Fruit fly (Drosophila melanogaster) whole organism, wandering third instar larva: ENCODE results near the gene Sc2.

Experiments
- Abd-B ChIP-seq: fragments of >200 bp; optimal IDR thresholded peaks from 2 replicates; lab custom pipeline; 2017; ENCODE audit warnings: missing biosample characterization, missing genetic modification characterization
- Dif ChIP-seq: fragments of 200-275, 200-300 bp; sonication (Bioruptor generic); optimal IDR thresholded peaks from 2 replicates; lab custom pipeline; 2018; ENCODE audit warnings: missing biosample characterization, missing genetic modification characterization; ENCODE audit not compliant: partially characterized antibody
- jim ChIP-seq: fragments of 175-275, 200-325 bp; sonication (Bioruptor generic); optimal IDR thresholded peaks from 2 replicates; lab custom pipeline; 2016; ENCODE audit warnings: missing biosample characterization, mild to moderate bottlenecking, missing genetic modification characterization
- psq ChIP-seq: fragments of 200-800 bp; sonication (Bioruptor generic); optimal IDR thresholded peaks from 3 replicates; lab custom pipeline; 2017; ENCODE audit warnings: missing biosample characterization, mild to moderate bottlenecking, missing genetic modification characterization, moderate library complexity

dm6 chr3L:3934110-3934509 lies 30.8 kb downstream of the Sc2 start:
- TF ChIP-seq Dif (GFP tag; lab: Kevin White, UChicago) = no peak
- no peak for TF ChIP-seq psq (GFP tag; lab: Kevin White, UChicago)
- no peak for TF ChIP-seq jim
- no peak for TF ChIP-seq Abd-B (GFP tag; lab: Kevin White, UChicago)
